Worm (Caenorhabditis elegans) whole organism, L1 larva: ENCODE results near the gene slc-28.2.

Experiments used
- C04F5.9 ChIP-seq: sonication (generic microtip); optimal IDR thresholded peaks from 2 replicates; lab custom pipeline; 2016; ENCODE audit warnings: missing genetic modification characterization, missing compliant biosample characterization
- egl-13 ChIP-seq: sonication (generic microtip); optimal IDR thresholded peaks from 2 replicates; lab custom pipeline; 2016; ENCODE audit warnings: missing genotype, missing genetic modification reagents, missing genetic modification characterization, missing compliant biosample characterization
- nhr-77 ChIP-seq: fragments of 150-350 bp; optimal IDR thresholded peaks from 2 replicates; lab custom pipeline; 2014; ENCODE audit warnings: missing biosample characterization, missing genetic modification characterization

DNA sequence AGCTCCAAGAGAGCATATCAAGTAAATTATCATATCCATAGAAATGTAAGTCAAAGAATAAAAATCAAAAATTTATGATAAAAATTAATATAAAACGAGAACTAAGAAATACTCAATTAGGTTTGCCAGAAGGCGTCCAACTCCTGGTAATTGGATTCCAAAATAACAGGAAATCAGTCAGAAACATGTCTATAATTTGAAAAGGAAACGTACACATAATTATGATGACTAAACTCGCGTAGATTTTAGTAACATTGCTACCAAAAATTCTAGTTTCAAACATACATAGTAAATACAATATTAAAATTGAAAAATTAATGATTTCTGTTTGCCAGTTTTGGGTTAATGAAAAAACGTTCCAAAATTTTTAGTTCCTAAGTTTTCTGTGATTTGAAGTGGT, 24.7 kb downstream of the slc-28.2 start, which contains the start of gene srbc-33:
- TF ChIP-seq C04F5.9 (tag; lab: Kevin White, UChicago), result no peak
- TF ChIP-seq nhr-77, result no peak
- TF ChIP-seq egl-13, result no peak
